Worm (Caenorhabditis elegans): ENCODE results near the gene cal-5.

cal-5 gene

DNA sequence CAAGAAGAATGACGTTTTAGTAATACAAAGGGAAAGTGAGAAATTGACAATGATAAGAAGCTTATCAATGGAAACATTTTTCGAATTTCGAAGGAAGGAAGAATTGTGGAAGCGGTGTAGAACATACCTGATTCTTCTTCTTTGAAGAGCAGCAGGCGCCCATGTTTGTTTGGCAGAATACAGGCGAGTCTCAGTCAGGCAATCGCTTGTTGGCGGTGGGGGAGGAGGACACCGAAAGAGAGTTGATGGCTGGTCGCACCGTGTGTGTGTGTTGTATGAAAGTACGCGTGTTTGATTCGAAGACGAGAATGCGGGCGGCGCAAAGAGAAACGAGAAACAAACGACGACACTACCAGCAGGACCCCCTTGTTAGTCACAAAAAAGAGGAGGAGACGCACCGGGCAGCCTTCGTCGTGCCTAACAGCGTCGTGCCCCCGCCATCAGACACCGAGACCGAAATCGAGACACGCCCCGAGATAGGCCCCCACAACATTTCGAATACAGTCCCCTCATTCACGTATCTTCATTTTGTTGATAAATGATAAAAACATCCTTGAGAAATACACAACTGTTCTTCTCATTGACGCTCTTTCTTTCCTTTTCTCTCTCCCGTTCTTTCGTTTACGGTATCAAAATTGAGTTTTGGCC, at the start of gene cal-5:
cal-5 (minus strand) TSS at position 266 of the 648 bp plus-strand sequence.
- peak; percentile 58 for TF ChIP-seq ama-1 (optimal IDR thresholded peaks at IDR 0.05)
- peak; percentile 59 for TF ChIP-seq nhr-23 (tag; optimal IDR thresholded peaks at IDR 0.05)
- peak; percentile 21 for TF ChIP-seq hmg-11 (tag; optimal IDR thresholded peaks at IDR 0.05)
- peak; percentile 25 for TF ChIP-seq pha-4 (tag; optimal IDR thresholded peaks at IDR 0.05)
- peak; percentile 12 for TF ChIP-seq tbx-2 (tag; optimal IDR thresholded peaks at IDR 0.05)
- peak; percentile 21 for TF ChIP-seq lsy-12 (tag; optimal IDR thresholded peaks at IDR 0.05)
- TF ChIP-seq elt-2 (tag; optimal IDR thresholded peaks at IDR 0.05), result peak; percentile 89
- peak; percentile 64 for TF ChIP-seq pqm-1 (tag; optimal IDR thresholded peaks at IDR 0.05)
- TF ChIP-seq ceh-16 (tag; optimal IDR thresholded peaks at IDR 0.05), result no peak
- peak; percentile 68 for TF ChIP-seq nhr-25 (tag; optimal IDR thresholded peaks at IDR 0.05)
- TF ChIP-seq fkh-10 (GFP tag; optimal IDR thresholded peaks at IDR 0.05), result no peak
- no peak for TF ChIP-seq zag-1 (tag; optimal IDR thresholded peaks at IDR 0.05)
- TF ChIP-seq elt-3 (tag; optimal IDR thresholded peaks at IDR 0.05), result no peak

DNA sequence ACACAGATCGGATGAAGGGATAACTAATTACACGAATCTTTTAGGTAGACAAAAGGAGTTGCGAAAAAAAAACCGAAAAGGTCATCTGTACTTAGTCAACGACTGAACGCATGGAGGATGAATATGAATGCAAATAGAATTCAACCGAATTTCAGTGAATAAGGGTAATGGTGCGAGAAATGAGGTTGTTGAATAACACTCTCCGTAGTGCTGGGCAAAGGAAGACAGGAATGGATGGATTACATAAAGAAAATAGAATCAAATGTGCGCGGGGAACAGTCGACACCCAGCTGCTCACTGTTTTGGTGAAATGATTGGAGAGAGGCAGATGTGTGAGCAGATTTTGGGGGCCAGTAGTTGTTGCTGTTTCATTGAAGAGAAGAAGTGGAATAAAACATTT, 46.5 kb upstream of the cal-5 start:
- TF ChIP-seq nhr-25 (tag; optimal IDR thresholded peaks at IDR 0.05) (peak; percentile 31), daf-12 (tag; optimal IDR thresholded peaks at IDR 0.05) (no peak), ceh-28 (tag; optimal IDR thresholded peaks at IDR 0.05) (no peak), pqm-1 (tag; optimal IDR thresholded peaks at IDR 0.05) (no peak), elt-2 (tag; optimal IDR thresholded peaks at IDR 0.05) (no peak), fos-1 (tag; optimal IDR thresholded peaks at IDR 0.05) (no peak)

DNA sequence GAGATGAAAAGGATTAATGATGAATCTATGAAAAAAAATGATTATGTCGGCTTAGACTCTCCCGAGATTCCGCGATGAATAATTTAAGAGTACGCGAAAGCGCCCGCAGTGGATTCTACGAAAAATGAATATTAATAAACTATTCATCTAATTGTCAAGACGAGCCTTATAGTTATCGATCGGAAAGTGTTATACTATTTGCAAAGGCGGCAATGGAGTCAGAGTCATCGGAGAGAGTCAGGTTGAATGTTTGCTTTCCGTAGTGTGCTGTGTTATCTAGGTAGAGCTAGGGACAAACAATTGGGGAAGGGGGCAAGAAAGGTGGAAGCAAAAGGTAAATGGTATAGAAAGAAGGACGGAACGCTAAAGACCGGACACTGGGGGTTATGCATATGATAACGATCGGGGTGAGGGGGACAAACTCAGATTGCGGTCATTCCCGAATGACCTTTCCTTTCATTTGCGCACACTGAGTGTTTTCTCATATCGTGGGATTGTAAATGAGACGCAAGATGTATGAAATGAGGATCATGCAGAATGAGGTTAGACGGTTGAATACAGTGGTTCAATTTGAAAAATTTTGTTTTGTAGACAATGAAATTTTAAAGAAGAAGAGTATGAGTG, 45.1 kb upstream of the cal-5 start:
- no peak for TF ChIP-seq aly-2 (tag; optimal IDR thresholded peaks at IDR 0.05)
- TF ChIP-seq nhr-23 (tag; optimal IDR thresholded peaks at IDR 0.05), result peak; percentile 18
- TF ChIP-seq nhr-28 (tag; optimal IDR thresholded peaks at IDR 0.05), result no peak
- no peak for TF ChIP-seq tbx-2 (tag; optimal IDR thresholded peaks at IDR 0.05)
- TF ChIP-seq lin-39 (tag; optimal IDR thresholded peaks at IDR 0.05), result no peak
- TF ChIP-seq fos-1 (tag; optimal IDR thresholded peaks at IDR 0.05), result no peak
- TF ChIP-seq elt-2 (tag; optimal IDR thresholded peaks at IDR 0.05), result peak; percentile 22
- no peak for TF ChIP-seq egl-27 (tag; optimal IDR thresholded peaks at IDR 0.05)
- TF ChIP-seq lsy-12 (tag; optimal IDR thresholded peaks at IDR 0.05), result no peak
- peak; percentile 85 for TF ChIP-seq pha-4 (tag; optimal IDR thresholded peaks at IDR 0.05)
- peak; percentile 30 for TF ChIP-seq pqm-1 (tag; optimal IDR thresholded peaks at IDR 0.05)
- no peak for TF ChIP-seq nhr-76 (tag; optimal IDR thresholded peaks at IDR 0.05)
- peak; percentile 26 for TF ChIP-seq nhr-25 (tag; optimal IDR thresholded peaks at IDR 0.05)
- no peak for TF ChIP-seq fkh-2 (tag; optimal IDR thresholded peaks at IDR 0.05)

DNA sequence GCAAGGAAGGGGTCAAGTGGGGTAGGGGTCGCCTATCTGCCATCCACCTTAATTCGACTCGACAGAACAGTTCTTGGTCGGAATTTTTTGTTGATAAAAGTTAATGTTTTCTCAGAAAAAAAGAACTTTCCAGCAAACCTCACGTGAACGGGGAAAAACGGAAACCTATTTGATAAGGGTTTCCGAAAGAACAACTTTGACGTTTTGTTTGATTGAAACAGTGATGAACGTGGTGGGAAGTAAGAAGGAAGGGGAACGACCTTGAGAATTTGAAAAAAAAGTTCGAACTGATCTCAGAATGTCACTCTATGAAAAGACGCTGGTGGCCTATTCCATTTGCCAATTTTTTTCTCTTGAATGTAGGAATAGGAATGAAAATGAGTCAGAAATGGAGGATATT, 44.6 kb upstream of the cal-5 start:
- TF ChIP-seq zag-1 (tag; optimal IDR thresholded peaks at IDR 0.05) (no peak), nhr-23 (tag; optimal IDR thresholded peaks at IDR 0.05) (peak; percentile 9), nhr-76 (tag; optimal IDR thresholded peaks at IDR 0.05) (no peak), elt-2 (tag; optimal IDR thresholded peaks at IDR 0.05) (peak; percentile 36), ama-1 (optimal IDR thresholded peaks at IDR 0.05) (no peak), unc-39 (tag; optimal IDR thresholded peaks at IDR 0.05) (no peak), nhr-67 (tag; optimal IDR thresholded peaks at IDR 0.05) (no peak), ZK546.5 (tag; optimal IDR thresholded peaks at IDR 0.05) (no peak)

DNA sequence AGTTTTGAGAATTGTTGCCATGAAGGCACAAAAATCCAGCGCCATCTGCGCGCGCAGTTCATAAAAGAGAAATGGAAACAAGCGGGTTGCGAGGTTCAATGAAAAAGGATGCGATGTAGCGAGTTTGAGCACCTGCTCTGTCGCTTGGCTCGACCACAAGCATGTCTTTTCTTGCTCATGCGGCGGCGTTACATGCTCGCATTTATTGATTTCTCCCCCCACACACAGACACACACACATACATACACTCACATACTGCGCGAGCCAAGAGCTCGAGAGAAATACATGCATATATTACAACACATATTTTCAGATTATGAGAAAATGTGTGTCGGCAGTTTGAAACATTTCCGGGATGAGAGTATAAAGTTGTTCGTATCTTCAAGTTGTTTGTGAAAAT, 44.0 kb upstream of the cal-5 start:
- no peak for TF ChIP-seq unc-62 (GFP tag; optimal IDR thresholded peaks at IDR 0.05)
- TF ChIP-seq nhr-11 (tag; optimal IDR thresholded peaks at IDR 0.05), result no peak
- no peak for TF ChIP-seq mdl-1 (tag; optimal IDR thresholded peaks at IDR 0.05)
- TF ChIP-seq ztf-11 (tag; optimal IDR thresholded peaks at IDR 0.05), result no peak
- TF ChIP-seq tbx-2 (tag; optimal IDR thresholded peaks at IDR 0.05), result no peak
- peak; percentile 52 for TF ChIP-seq nfya-1 (tag; optimal IDR thresholded peaks at IDR 0.05; ENCODE audit: insufficient read depth)
- TF ChIP-seq fkh-10 (GFP tag; optimal IDR thresholded peaks at IDR 0.05), result no peak
- peak; percentile 66 for TF ChIP-seq lin-39 (tag; optimal IDR thresholded peaks at IDR 0.05)
- peak; percentile 20 for TF ChIP-seq ama-1 (optimal IDR thresholded peaks at IDR 0.05)
- no peak for TF ChIP-seq mml-1 (tag; optimal IDR thresholded peaks at IDR 0.05)
- no peak for TF ChIP-seq lin-15B (tag; optimal IDR thresholded peaks at IDR 0.05)
- TF ChIP-seq unc-39 (tag; optimal IDR thresholded peaks at IDR 0.05), result no peak
- no peak for TF ChIP-seq ceh-28 (tag; optimal IDR thresholded peaks at IDR 0.05)
- no peak for TF ChIP-seq snpc-4 (tag; optimal IDR thresholded peaks at IDR 0.05)
- TF ChIP-seq pha-4 (tag; optimal IDR thresholded peaks at IDR 0.05), result peak; percentile 5
- TF ChIP-seq eor-1 (tag; optimal IDR thresholded peaks at IDR 0.05), result no peak
- peak; percentile 67 for TF ChIP-seq sea-2 (GFP tag; optimal IDR thresholded peaks at IDR 0.05)
- no peak for TF ChIP-seq elt-3 (tag; optimal IDR thresholded peaks at IDR 0.05)
- TF ChIP-seq nhr-77 (tag; optimal IDR thresholded peaks at IDR 0.05), result no peak
- TF ChIP-seq hmg-11 (tag; optimal IDR thresholded peaks at IDR 0.05), result peak; percentile 61
- TF ChIP-seq elt-1 (tag; optimal IDR thresholded peaks at IDR 0.05), result no peak

Data from whole organism, L3 larva.